Fruit fly (Drosophila melanogaster): ENCODE measurements around the gene comt.
A peak's percentile ranks its signal among the peaks of the same experiment; 100 is the strongest.

comt gene

dm6 chrX:13287854-13288376, 29.1 kb downstream of the comt start, which contains the start of gene Remo (continued):
- no peak for TF ChIP-seq Hey (tag; optimal IDR thresholded peaks at IDR 0.05)
- TF ChIP-seq vfl (GFP tag; optimal IDR thresholded peaks at IDR 0.05): no peak
- TF ChIP-seq ham (GFP tag; IDR thresholded peaks at IDR 0.05): no peak
- TF ChIP-seq exex (tag; optimal IDR thresholded peaks at IDR 0.05): no peak
- TF ChIP-seq lola (GFP tag; optimal IDR thresholded peaks at IDR 0.05): no peak
- TF ChIP-seq Ets97D (GFP tag; optimal IDR thresholded peaks at IDR 0.05): peak; percentile 51
- no peak for TF ChIP-seq D19B (GFP tag; optimal IDR thresholded peaks at IDR 0.05)
- TF ChIP-seq D (optimal IDR thresholded peaks at IDR 0.05): no peak
- TF ChIP-seq D (GFP tag; optimal IDR thresholded peaks at IDR 0.05): no peak
- no peak for TF ChIP-seq hkb (optimal IDR thresholded peaks at IDR 0.05)
- TF ChIP-seq hkb (GFP tag; IDR thresholded peaks at IDR 0.05): no peak
- no peak for TF ChIP-seq gce (GFP tag; IDR thresholded peaks at IDR 0.05)
- TF ChIP-seq chinmo (GFP tag; IDR thresholded peaks at IDR 0.05; ENCODE audit: partially characterized antibody): peak; percentile 84; the same call in 3 of the 4 replicates
- TF ChIP-seq danr (GFP tag; IDR thresholded peaks at IDR 0.05): no peak
- TF ChIP-seq Eip74EF (GFP tag; optimal IDR thresholded peaks at IDR 0.05): no peak
- TF ChIP-seq CG18476 (GFP tag; optimal IDR thresholded peaks at IDR 0.05): no peak
- TF ChIP-seq CG8089 (GFP tag; optimal IDR thresholded peaks at IDR 0.05): no peak
- TF ChIP-seq CG11398 (GFP tag; optimal IDR thresholded peaks at IDR 0.05): no peak
- TF ChIP-seq CG7556 (GFP tag; optimal IDR thresholded peaks at IDR 0.05): no peak
- peak; percentile 24 for TF ChIP-seq Nf-YC (tag; optimal IDR thresholded peaks at IDR 0.05)
- no peak for TF ChIP-seq HLH54F (GFP tag; optimal IDR thresholded peaks at IDR 0.05)
- TF ChIP-seq bcd (GFP tag; optimal IDR thresholded peaks at IDR 0.05): peak; percentile 72
- TF ChIP-seq CG18619 (GFP tag; optimal IDR thresholded peaks at IDR 0.05): no peak
- TF ChIP-seq CG4404 (GFP tag; IDR thresholded peaks at IDR 0.05): no peak
- TF ChIP-seq CG11504 (tag; optimal IDR thresholded peaks at IDR 0.05): no peak
- peak in 1 of 2 experiments; percentile 61 for TF ChIP-seq Pdp1 (GFP tag; optimal IDR thresholded peaks at IDR 0.05)
- TF ChIP-seq repo (GFP tag; optimal IDR thresholded peaks at IDR 0.05): no peak
- no peak for TF ChIP-seq CG11723 (GFP tag; optimal IDR thresholded peaks at IDR 0.05)
- peak; percentile 61 for TF ChIP-seq nom (GFP tag; optimal IDR thresholded peaks at IDR 0.05)
- no peak for TF ChIP-seq cato (GFP tag; optimal IDR thresholded peaks at IDR 0.05; ENCODE audit: borderline replicate concordance)
- peak; percentile 29 for TF ChIP-seq CG7928 (GFP tag; optimal IDR thresholded peaks at IDR 0.05)
- TF ChIP-seq pzg (GFP tag; optimal IDR thresholded peaks at IDR 0.05): peak; percentile 92
- TF ChIP-seq CG6689 (GFP tag; IDR thresholded peaks at IDR 0.05): no peak
- TF ChIP-seq abd-A (tag; optimal IDR thresholded peaks at IDR 0.05): no peak
- TF ChIP-seq MESR4 (GFP tag; optimal IDR thresholded peaks at IDR 0.05): peak; percentile 92
- peak in 1 of 2 experiments; percentile 84 for TF ChIP-seq insv (GFP tag; optimal IDR thresholded peaks at IDR 0.05)
- TF ChIP-seq CG17186 (GFP tag; optimal IDR thresholded peaks at IDR 0.05): peak; percentile 62
- no peak for TF ChIP-seq bab2 (GFP tag; optimal IDR thresholded peaks at IDR 0.05)
- no peak for TF ChIP-seq jigr1 (GFP tag; IDR thresholded peaks at IDR 0.05)
- no peak for TF ChIP-seq CG6175 (GFP tag; IDR thresholded peaks at IDR 0.05)
- no peak for TF ChIP-seq btn (GFP tag; optimal IDR thresholded peaks at IDR 0.05)
- no peak for TF ChIP-seq nerfin-2 (GFP tag; IDR thresholded peaks at IDR 0.05; ENCODE audit: partially characterized antibody)
- no peak for TF ChIP-seq NC2α (GFP tag; optimal IDR thresholded peaks at IDR 0.05)
- TF ChIP-seq corto (GFP tag; optimal IDR thresholded peaks at IDR 0.05): no peak
- TF ChIP-seq CG11696 (GFP tag; IDR thresholded peaks at IDR 0.05): no peak
- TF ChIP-seq Gsc (GFP tag; IDR thresholded peaks at IDR 0.05): no peak
- TF ChIP-seq gsb (GFP tag; IDR thresholded peaks at IDR 0.05): no peak
- 0 out of 3 replicates have a peak, but pooled peaks have one; percentile 7 for TF ChIP-seq zen2 (GFP tag; IDR thresholded peaks at IDR 0.05; ENCODE audit: partially characterized antibody)
- peak; percentile 19 for TF ChIP-seq CG33213 (GFP tag; optimal IDR thresholded peaks at IDR 0.05)
- TF ChIP-seq ap (GFP tag; IDR thresholded peaks at IDR 0.05): no peak
- no peak for TF ChIP-seq PHDP (tag; optimal IDR thresholded peaks at IDR 0.05)
